Worm (Caenorhabditis elegans): ENCODE data around the gene Y5F2A.4.

DNA sequence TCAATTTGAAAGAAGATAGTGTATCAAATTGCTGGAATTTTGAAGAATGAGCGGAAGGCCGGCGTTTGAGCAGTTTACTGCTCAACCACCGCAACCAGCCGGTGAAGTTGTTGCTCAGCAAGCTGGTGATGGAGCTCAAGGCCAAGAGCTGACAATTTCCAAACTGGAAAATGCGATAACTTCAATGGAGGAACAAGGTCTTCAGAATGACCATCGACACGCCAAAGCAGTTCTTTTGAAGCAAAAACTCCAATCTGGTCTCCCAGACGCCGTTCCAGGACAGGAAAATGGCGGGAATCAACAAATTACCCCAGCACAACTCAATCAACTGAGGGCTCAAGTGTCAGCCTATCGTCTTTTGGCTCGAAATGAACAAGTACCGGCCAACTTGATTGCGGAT is 47.6 kb upstream of the Y5F2A.4 start:
- no peak for TF ChIP-seq gmeb-1 (tag; optimal IDR thresholded peaks at IDR 0.05)
- TF ChIP-seq dmd-4 (tag; optimal IDR thresholded peaks at IDR 0.05), result no peak
- no peak for TF ChIP-seq mab-5 (tag; optimal IDR thresholded peaks at IDR 0.05)
- no peak for TF ChIP-seq ZK546.5 (tag; optimal IDR thresholded peaks at IDR 0.05)
- TF ChIP-seq mbf-1 (tag; optimal IDR thresholded peaks at IDR 0.05), result no peak
- no peak for TF ChIP-seq nhr-77 (tag; optimal IDR thresholded peaks at IDR 0.05)
- TF ChIP-seq lin-13 (GFP tag; optimal IDR thresholded peaks at IDR 0.05), result no peak
